Worm (Caenorhabditis elegans) whole organism, L4 larva: ENCODE results near the gene C14C6.3.

Source experiments
- ceh-82 ChIP-seq: sonication (generic microtip); optimal IDR thresholded peaks from 2 replicates; lab custom pipeline; 2017; ENCODE audit warnings: missing biosample characterization, missing genetic modification characterization
- ces-1 ChIP-seq: fragments of 150-350 bp; sonication (generic microtip); optimal IDR thresholded peaks from 4 replicates; lab custom pipeline; 2014; ENCODE audit warnings: missing biosample characterization, missing genetic modification reagents, missing genetic modification characterization
- lim-7 ChIP-seq: fragments of 200-800 bp; sonication (Bioruptor generic); IDR thresholded peaks from 2 replicates; pipeline ENCODE4 v1.3.6; 2022; ENCODE audit warnings: missing genetic modification characterization, missing compliant biosample characterization
- lin-38 ChIP-seq: fragments of 200-800 bp; sonication (Bioruptor generic); IDR thresholded peaks from 2 replicates; pipeline ENCODE4 v1.3.6; 2022; ENCODE audit warnings: missing genetic modification reagents, missing genetic modification characterization, missing compliant biosample characterization
- madf-9 ChIP-seq: fragments of 200-800 bp; sonication (Bioruptor generic); conservative IDR thresholded peaks from 2 replicates; pipeline ENCODE4 v1.3.6; 2022; ENCODE audit warnings: missing genetic modification reagents, missing genetic modification characterization, missing compliant biosample characterization
- nhr-11 ChIP-seq: fragments of 150-350 bp; optimal IDR thresholded peaks from 2 replicates; lab custom pipeline; 2014; ENCODE audit warnings: missing biosample characterization, missing genetic modification characterization
- nhr-77 ChIP-seq: fragments of 150-350 bp; optimal IDR thresholded peaks from 2 replicates; lab custom pipeline; 2014; ENCODE audit warnings: missing biosample characterization, missing genetic modification characterization
- php-3 ChIP-seq: fragments of 200-800 bp; sonication (Bioruptor generic); IDR thresholded peaks from 2 replicates; pipeline ENCODE4 v1.3.6; 2022; ENCODE audit warnings: missing genetic modification reagents, missing genetic modification characterization, missing compliant biosample characterization
- pqm-1 ChIP-seq: sonication (generic microtip); optimal IDR thresholded peaks from 2 replicates; lab custom pipeline; 2017; ENCODE audit warnings: missing biosample characterization, missing genetic modification characterization
- unc-62 ChIP-seq, 3 experiments: fragments of 150-350 bp in 1 of 3; sonication (generic microtip); optimal IDR thresholded peaks in 2 of 3; peaks in 1 of 3; 1 replicate in 1 of 3; 2 replicates in 2 of 3; lab custom pipeline; 2014 to 2017; ENCODE audit warnings: missing biosample characterization in 3 of 3, missing genetic modification characterization in 3 of 3, missing genetic modification reagents in 3 of 3, missing genotype in 1 of 3

- TF ChIP-seq nhr-77 (no peak), lim-7 (GFP tag; lab: Robert Waterston, UW) (no peak), lin-38 (GFP tag; lab: Robert Waterston, UW) (no peak), php-3 (no peak), ceh-82 (tag; lab: Kevin White, UChicago) (no peak), madf-9 (no peak), ces-1 (GFP tag; lab: Kevin White, UChicago) (no peak), pqm-1 (tag; lab: Kevin White, UChicago) (no peak), nhr-11 (tag; lab: Kevin White, UChicago) (no peak), unc-62 (GFP tag; optimal IDR thresholded peaks at IDR 0.05 in 1 of 2; lab: Kevin White, UChicago) (no peak), unc-62 (tag; optimal IDR thresholded peaks at IDR 0.05; lab: Kevin White, UChicago) (no peak)
Observed at ce11 chrV:512420-512819, 30.8 kb upstream of the C14C6.3 start, which contains the start of gene srh-37.
